Fruit fly (Drosophila melanogaster) Kc167 (cell line): ENCODE data around the gene CG13040.

ENCODE experiments used
- Myc ChIP-seq: fragments of >200 bp; optimal IDR thresholded peaks from 2 replicates; lab custom pipeline; 2017; ENCODE audit warnings: missing external identifiers
- Sin3A ChIP-seq: fragments of >200 bp; optimal IDR thresholded peaks from 2 replicates; lab custom pipeline; 2018; ENCODE audit warnings: missing external identifiers
- ttk ChIP-seq: sonication (Bioruptor generic); optimal IDR thresholded peaks from 2 replicates; lab custom pipeline; 2017; ENCODE audit warnings: missing external identifiers

dm6 chr3L:16303982-16304381 is 22.6 kb downstream of the CG13040 start, which contains the start of gene CG43249:
- TF ChIP-seq Myc (lab: Kevin White, UChicago) (no peak), ttk (lab: Kevin White, UChicago) (no peak), Sin3A (lab: Kevin White, UChicago) (no peak)
